Fruit fly (Drosophila melanogaster) whole organism, embryonic: ENCODE results near the gene CG10993.

Experiments used
- BEAF-32 ChIP-seq: fragments of 200-800 bp; sonication (Bioruptor generic); optimal IDR thresholded peaks from 3 replicates; lab custom pipeline; 2017; ENCODE audit warnings: missing biosample characterization, missing genetic modification characterization, mild to moderate bottlenecking, moderate library complexity, missing genetic modification reagents
- Bgb ChIP-seq: fragments of 200-800 bp; sonication (Bioruptor generic); IDR thresholded peaks from 2 replicates; pipeline ENCODE4 v1.3.6; 2022; ENCODE audit warnings: missing biosample characterization, missing genetic modification characterization; ENCODE audit not compliant: partially characterized antibody
- C15 ChIP-seq: fragments of 200-800 bp; sonication (Bioruptor generic); IDR thresholded peaks from 3 replicates; pipeline ENCODE4 v1.3.6; 2022; ENCODE audit warnings: missing biosample characterization, missing genetic modification characterization
- CG10267 ChIP-seq: fragments of 200-800 bp; sonication (Bioruptor generic); optimal IDR thresholded peaks from 2 replicates; lab custom pipeline; 2018; ENCODE audit warnings: missing biosample characterization, mild to moderate bottlenecking, missing genetic modification characterization, moderate library complexity
- CG10543 ChIP-seq: fragments of 200-800 bp; sonication (Bioruptor generic); optimal IDR thresholded peaks from 3 replicates; lab custom pipeline; 2017; ENCODE audit warnings: missing biosample characterization, mild to moderate bottlenecking, missing genetic modification characterization, moderate library complexity
- CG11247 ChIP-seq: fragments of 200-800 bp; sonication (Bioruptor generic); IDR thresholded peaks from 2 replicates; pipeline ENCODE4 v1.3.6; 2022; ENCODE audit warnings: missing biosample characterization, missing genetic modification characterization
- CG11456 ChIP-seq: fragments of 200-800 bp; sonication (Bioruptor generic); IDR thresholded peaks from 3 replicates; pipeline ENCODE4 v1.3.6; 2022; ENCODE audit warnings: missing biosample characterization, missing genetic modification characterization
- CG12071 ChIP-seq: fragments of 200-800 bp; sonication (Bioruptor generic); optimal IDR thresholded peaks from 3 replicates; lab custom pipeline; 2018; ENCODE audit warnings: missing biosample characterization, mild to moderate bottlenecking, missing genetic modification characterization
- CG13296 ChIP-seq: fragments of 200-800 bp; sonication (Bioruptor generic); optimal IDR thresholded peaks from 3 replicates; lab custom pipeline; 2018; ENCODE audit warnings: missing biosample characterization, mild to moderate bottlenecking, missing genetic modification characterization
- CG16813 ChIP-seq: fragments of 200-800 bp; sonication (Bioruptor generic); IDR thresholded peaks from 3 replicates; pipeline ENCODE4 v1.3.6; 2022; ENCODE audit warnings: missing biosample characterization, missing genetic modification characterization; ENCODE audit not compliant: partially characterized antibody
- CG17568 ChIP-seq: fragments of 200-800 bp; sonication (Bioruptor generic); optimal IDR thresholded peaks from 2 replicates; lab custom pipeline; 2018; ENCODE audit warnings: missing biosample characterization, mild to moderate bottlenecking, missing genetic modification characterization, moderate library complexity
- CG30020 ChIP-seq: fragments of 200-800 bp; optimal IDR thresholded peaks from 2 replicates; lab custom pipeline; 2019; ENCODE audit warnings: missing biosample characterization, mild to moderate bottlenecking, missing genetic modification characterization, moderate library complexity
- CG3065 ChIP-seq: fragments of 200-800 bp; sonication (Bioruptor generic); optimal IDR thresholded peaks from 2 replicates; lab custom pipeline; 2016; ENCODE audit warnings: missing biosample characterization, missing genetic modification characterization
- CG31365 ChIP-seq: fragments of 200-800 bp; sonication (Bioruptor generic); optimal IDR thresholded peaks from 2 replicates; lab custom pipeline; 2018; ENCODE audit warnings: missing biosample characterization, mild to moderate bottlenecking, missing genetic modification characterization
- CG32532 ChIP-seq: fragments of 200-800 bp; sonication (Bioruptor generic); IDR thresholded peaks from 2 replicates; pipeline ENCODE4 v1.3.6; 2022; ENCODE audit warnings: missing biosample characterization, missing genetic modification characterization
- CG32767 ChIP-seq: fragments of 200-800 bp; sonication (Bioruptor generic); IDR thresholded peaks from 2 replicates; pipeline ENCODE4 v1.3.6; 2022; ENCODE audit warnings: missing biosample characterization, missing genetic modification characterization
- CG3281 ChIP-seq: fragments of 200-800 bp; sonication (Bioruptor generic); optimal IDR thresholded peaks from 3 replicates; lab custom pipeline; 2017; ENCODE audit warnings: missing biosample characterization, mild to moderate bottlenecking, missing genetic modification characterization
- CG42726 ChIP-seq: fragments of 200-800 bp; sonication (Bioruptor generic); IDR thresholded peaks from 2 replicates; pipeline ENCODE4 v1.3.6; 2022; ENCODE audit warnings: missing biosample characterization, missing genetic modification characterization; ENCODE audit not compliant: partially characterized antibody
- CG4617 ChIP-seq: fragments of 200-800 bp; sonication (Bioruptor generic); optimal IDR thresholded peaks from 3 replicates; lab custom pipeline; 2016; ENCODE audit warnings: missing biosample characterization, missing genetic modification characterization, borderline replicate concordance
- CG4707 ChIP-seq: fragments of 200-800 bp; sonication (Bioruptor generic); optimal IDR thresholded peaks from 2 replicates; lab custom pipeline; 2018; ENCODE audit warnings: missing biosample characterization, mild to moderate bottlenecking, missing genetic modification characterization, moderate library complexity
- CG6254 ChIP-seq: fragments of 200-800 bp; sonication (Bioruptor generic); optimal IDR thresholded peaks from 3 replicates; lab custom pipeline; 2017; ENCODE audit warnings: mild to moderate bottlenecking, missing biosample characterization, missing genetic modification reagents, missing genetic modification characterization
- CG6791 ChIP-seq: fragments of 200-800 bp; sonication (Bioruptor generic); IDR thresholded peaks from 3 replicates; pipeline ENCODE4 v1.3.6; 2022; ENCODE audit warnings: missing biosample characterization, missing genetic modification characterization; ENCODE audit not compliant: partially characterized antibody
- CG6813 ChIP-seq: fragments of 200-800 bp; sonication (Bioruptor generic); optimal IDR thresholded peaks from 2 replicates; lab custom pipeline; 2017; ENCODE audit warnings: missing biosample characterization, missing genetic modification characterization, mild to moderate bottlenecking, moderate library complexity, missing genetic modification reagents
- CG9797 ChIP-seq: fragments of 200-800 bp; sonication (Bioruptor generic); optimal IDR thresholded peaks from 3 replicates; lab custom pipeline; 2018; ENCODE audit warnings: missing biosample characterization, mild to moderate bottlenecking, missing genetic modification characterization
- Dbx ChIP-seq: fragments of 200-800 bp; sonication (Bioruptor generic); IDR thresholded peaks from 3 replicates; pipeline ENCODE4 v1.3.6; 2022; ENCODE audit warnings: missing biosample characterization, missing genetic modification characterization
- HLH3B ChIP-seq: fragments of 200-800 bp; sonication (Bioruptor generic); IDR thresholded peaks from 2 replicates; pipeline ENCODE4 v1.3.6; 2022; ENCODE audit warnings: missing biosample characterization, missing genetic modification characterization
- Stat92E ChIP-seq, 3 experiments: fragments of >200 bp in 2 of 3; fragments of 200-800 bp in 1 of 3; sonication (Bioruptor generic) in 1 of 3; optimal IDR thresholded peaks; 2 replicates each; lab custom pipeline; 2017 to 2019; ENCODE audit warnings: missing biosample characterization in 3 of 3, missing genetic modification characterization in 3 of 3, mild to moderate bottlenecking in 1 of 3, moderate library complexity in 1 of 3
- Taf1 ChIP-seq: fragments of 200-800 bp; sonication (Bioruptor generic); IDR thresholded peaks from 2 replicates; pipeline ENCODE4 v1.3.6; 2022; ENCODE audit warnings: missing biosample characterization, missing genetic modification characterization
- Trl ChIP-seq, 3 experiments: fragments of >200 bp in 2 of 3; fragments of 200-800 bp in 1 of 3; sonication (Bioruptor generic) in 1 of 3; optimal IDR thresholded peaks; 2 replicates in 1 of 3; 3 replicates in 2 of 3; lab custom pipeline; 2016 to 2017; ENCODE audit warnings: missing biosample characterization in 1 of 3, missing genetic modification characterization in 1 of 3
- ac ChIP-seq: fragments of 200-800 bp; sonication (Bioruptor generic); optimal IDR thresholded peaks from 3 replicates; lab custom pipeline; 2017; ENCODE audit warnings: missing biosample characterization, mild to moderate bottlenecking, missing genetic modification characterization
- ara ChIP-seq: fragments of 200-800 bp; sonication (Bioruptor generic); IDR thresholded peaks from 2 replicates; pipeline ENCODE4 v1.3.6; 2022; ENCODE audit warnings: missing biosample characterization, missing genetic modification characterization
- caup ChIP-seq: fragments of 200-800 bp; sonication (Bioruptor generic); optimal IDR thresholded peaks from 3 replicates; lab custom pipeline; 2017; ENCODE audit warnings: missing biosample characterization, mild to moderate bottlenecking, missing genetic modification characterization, moderate library complexity; ENCODE audit not compliant: severe bottlenecking
- chn ChIP-seq: fragments of 200-800 bp; sonication (Bioruptor generic); optimal IDR thresholded peaks from 2 replicates; lab custom pipeline; 2016; ENCODE audit warnings: missing biosample characterization, missing genetic modification characterization
- ci ChIP-seq: fragments of 200-800 bp; sonication (Bioruptor generic); IDR thresholded peaks from 3 replicates; pipeline ENCODE4 v1.3.6; 2022; ENCODE audit warnings: missing biosample characterization, missing genetic modification characterization
- fd3F ChIP-seq: fragments of 200-800 bp; sonication (Bioruptor generic); optimal IDR thresholded peaks from 2 replicates; lab custom pipeline; 2018; ENCODE audit warnings: missing biosample characterization, mild to moderate bottlenecking, missing genetic modification characterization, moderate library complexity
- her ChIP-seq: fragments of 200-800 bp; sonication (Bioruptor generic); optimal IDR thresholded peaks from 2 replicates; lab custom pipeline; 2016; ENCODE audit warnings: missing biosample characterization, missing genetic modification characterization
- hkb ChIP-seq, 2 experiments: fragments of 200-800 bp in 1 of 2; fragments of >200 bp in 1 of 2; sonication (Bioruptor generic) in 1 of 2; IDR thresholded peaks in 1 of 2; optimal IDR thresholded peaks in 1 of 2; 2 replicates each; pipeline versions ENCODE4 v1.3.6 to Lab custom; 2017 to 2022; ENCODE audit warnings: missing biosample characterization in 1 of 2, missing genetic modification characterization in 1 of 2
- jumu ChIP-seq: fragments of 200-800 bp; sonication (Bioruptor generic); optimal IDR thresholded peaks from 3 replicates; lab custom pipeline; 2016; ENCODE audit warnings: missing biosample characterization, missing genetic modification characterization
- lola ChIP-seq, 3 experiments: fragments of >200 bp in 2 of 3; fragments of 200-800 bp in 1 of 3; sonication (Bioruptor generic) in 1 of 3; optimal IDR thresholded peaks; 2 replicates each; lab custom pipeline; 2017 to 2019; ENCODE audit warnings: missing biosample characterization in 3 of 3, missing genetic modification characterization in 3 of 3, mild to moderate bottlenecking in 1 of 3, moderate library complexity in 1 of 3
- nom ChIP-seq: fragments of 200-800 bp; sonication (Bioruptor generic); optimal IDR thresholded peaks from 2 replicates; lab custom pipeline; 2017; ENCODE audit warnings: missing biosample characterization, missing genetic modification characterization, mild to moderate bottlenecking, moderate library complexity, missing genetic modification reagents
- pfk ChIP-seq: fragments of 200-800 bp; sonication (Bioruptor generic); optimal IDR thresholded peaks from 2 replicates; lab custom pipeline; 2018; ENCODE audit warnings: missing biosample characterization, mild to moderate bottlenecking, missing genetic modification characterization, moderate library complexity
- pum ChIP-seq: fragments of 200-800 bp; sonication (Bioruptor generic); optimal IDR thresholded peaks from 2 replicates; lab custom pipeline; 2016; ENCODE audit warnings: missing biosample characterization, missing genetic modification characterization
- pzg ChIP-seq: fragments of 200-800 bp; sonication (Bioruptor generic); optimal IDR thresholded peaks from 3 replicates; lab custom pipeline; 2018; ENCODE audit warnings: missing biosample characterization, mild to moderate bottlenecking, missing genetic modification characterization, moderate library complexity
- sr ChIP-seq: fragments of 200-800 bp; sonication (Bioruptor generic); IDR thresholded peaks from 3 replicates; pipeline ENCODE4 v1.3.6; 2022; ENCODE audit warnings: missing biosample characterization, missing genetic modification characterization
- vvl ChIP-seq: fragments of 200-800 bp; sonication (Bioruptor generic); IDR thresholded peaks from 2 replicates; pipeline ENCODE4 v1.3.6; 2022; ENCODE audit warnings: missing biosample characterization, missing genetic modification characterization

The CG10993 gene

dm6 chrX:13821775-13822493 lies 31.0 kb upstream of the CG10993 start, which contains the start of gene Clic (continued):
- TF ChIP-seq vvl (GFP tag; lab: Robert Waterston, UW) (peak; percentile 53; the same call in 1 of the 2 replicates), CG9797 (GFP tag; lab: Kevin White, UChicago) (peak; percentile 73), Trl (optimal IDR thresholded peaks at IDR 0.05; lab: Kevin White, UChicago) (no peak), Trl (GFP tag; optimal IDR thresholded peaks at IDR 0.05; lab: Kevin White, UChicago) (peak; percentile 17), ac (GFP tag; lab: Kevin White, UChicago) (no peak), CG4707 (GFP tag; lab: Kevin White, UChicago) (peak; percentile 6), fd3F (GFP tag; lab: Kevin White, UChicago) (no peak), pzg (GFP tag; lab: Kevin White, UChicago) (peak; percentile 68), her (GFP tag; lab: Kevin White, UChicago) (peak; percentile 24), CG10267 (tag; lab: Kevin White, UChicago) (peak; percentile 12), CG6254 (GFP tag; lab: Kevin White, UChicago) (no peak), CG11456 (0 out of 3 replicates have a peak, but pooled peaks have one; percentile 41), CG30020 (peak; percentile 19), Bgb (peak; percentile 67; the same call in 1 of the 2 replicates), chn (GFP tag; lab: Kevin White, UChicago) (no peak), ara (GFP tag; lab: Robert Waterston, UW) (0 out of 2 replicates have a peak, but pooled peaks have one; percentile 41), CG6791 (peak; percentile 74; the same call in 2 of the 3 replicates), CG32767 (0 out of 2 replicates have a peak, but pooled peaks have one; percentile 14), CG32532 (peak; percentile 34; the same call in 1 of the 2 replicates), CG42726 (peak; percentile 62; the same call in 1 of the 2 replicates), CG12071 (GFP tag; lab: Kevin White, UChicago) (peak; percentile 30), HLH3B (GFP tag; lab: Robert Waterston, UW) (peak; percentile 15; the same call in 1 of the 2 replicates), pfk (peak; percentile 18), sr (GFP tag; lab: Robert Waterston, UW) (0 out of 3 replicates have a peak, but pooled peaks have one; percentile 4), CG10543 (GFP tag; lab: Kevin White, UChicago) (peak; percentile 50), CG4617 (peak; percentile 5), CG31365 (tag; lab: Kevin White, UChicago) (peak; percentile 15), pum (no peak), Taf1 (GFP tag; lab: Robert Waterston, UW) (no peak), CG6813 (GFP tag; lab: Kevin White, UChicago) (peak; percentile 20), CG3281 (GFP tag; lab: Kevin White, UChicago) (peak; percentile 7), Stat92E (GFP tag; optimal IDR thresholded peaks at IDR 0.05; lab: Kevin White, UChicago) (no peak), lola (GFP tag; optimal IDR thresholded peaks at IDR 0.05; lab: Kevin White, UChicago) (no peak), caup (GFP tag; lab: Kevin White, UChicago) (peak; percentile 66), C15 (GFP tag; lab: Robert Waterston, UW) (peak; percentile 6; the same call in 1 of the 3 replicates), CG13296 (GFP tag; lab: Kevin White, UChicago) (peak; percentile 40), BEAF-32 (GFP tag; lab: Kevin White, UChicago) (peak; percentile 33), CG16813 (GFP tag; lab: Robert Waterston, UW) (0 out of 3 replicates have a peak, but pooled peaks have one; percentile 10), nom (GFP tag; lab: Kevin White, UChicago) (peak; percentile 63), Dbx (GFP tag; lab: Robert Waterston, UW) (peak; percentile 61), CG3065 (no peak), CG17568 (no peak), hkb (optimal IDR thresholded peaks at IDR 0.05; lab: Kevin White, UChicago) (no peak), hkb (GFP tag; IDR thresholded peaks at IDR 0.05; lab: Robert Waterston, UW) (peak; percentile 42; the same call in 1 of the 2 replicates), CG11247 (peak; percentile 9; the same call in 1 of the 2 replicates), ci (GFP tag; lab: Robert Waterston, UW) (peak; percentile 71; the same call in 1 of the 3 replicates), jumu (peak; percentile 9)
